Worm (Caenorhabditis elegans) whole organism, L2 larva: ENCODE measurements around the gene aqp-11.
A peak's percentile ranks its signal among the peaks of the same experiment; 100 is the strongest.

Experiments used
- C34F6.9 ChIP-seq: fragments of 150-350 bp; optimal IDR thresholded peaks from 2 replicates; lab custom pipeline; 2014; ENCODE audit warnings: missing biosample characterization, missing genetic modification characterization
- F13H6.1 ChIP-seq: sonication (generic microtip); optimal IDR thresholded peaks from 2 replicates; lab custom pipeline; 2016; ENCODE audit warnings: missing genetic modification characterization, missing compliant biosample characterization
- R02D3.7 ChIP-seq: fragments of 150-350 bp; optimal IDR thresholded peaks from 2 replicates; lab custom pipeline; 2014; ENCODE audit warnings: missing biosample characterization, missing genetic modification characterization
- ZK546.5 ChIP-seq: sonication (generic microtip); optimal IDR thresholded peaks from 2 replicates; lab custom pipeline; 2017; ENCODE audit warnings: missing biosample characterization, missing genetic modification characterization
- alr-1 ChIP-seq: fragments of 150-350 bp; optimal IDR thresholded peaks from 2 replicates; lab custom pipeline; 2014; ENCODE audit warnings: missing biosample characterization, missing genetic modification characterization
- aly-2 ChIP-seq: fragments of 150-350 bp; optimal IDR thresholded peaks from 2 replicates; lab custom pipeline; 2014; ENCODE audit warnings: missing biosample characterization, missing genetic modification characterization
- ama-1 ChIP-seq: fragments of 150-350 bp; optimal IDR thresholded peaks from 2 replicates; lab custom pipeline; 2018; ENCODE audit warnings: inconsistent platforms
- blmp-1 ChIP-seq: sonication (generic microtip); optimal IDR thresholded peaks from 2 replicates; lab custom pipeline; 2017; ENCODE audit warnings: missing genetic modification characterization, mild to moderate bottlenecking, missing compliant biosample characterization, antibody characterized with exemption, moderate library complexity; ENCODE audit not compliant: insufficient read depth
- ceh-16 ChIP-seq: fragments of 150-350 bp; optimal IDR thresholded peaks from 2 replicates; lab custom pipeline; 2014; ENCODE audit warnings: missing biosample characterization, missing genetic modification characterization
- crh-2 ChIP-seq: sonication (generic microtip); optimal IDR thresholded peaks from 2 replicates; lab custom pipeline; 2017; ENCODE audit warnings: missing biosample characterization, missing genetic modification characterization
- dmd-4 ChIP-seq: sonication (generic microtip); optimal IDR thresholded peaks from 2 replicates; lab custom pipeline; 2017; ENCODE audit warnings: missing biosample characterization, missing genetic modification characterization
- elt-1 ChIP-seq: fragments of 150-350 bp; optimal IDR thresholded peaks from 2 replicates; lab custom pipeline; 2014; ENCODE audit warnings: missing biosample characterization, missing genetic modification characterization
- elt-3 ChIP-seq: sonication (generic microtip); optimal IDR thresholded peaks from 2 replicates; lab custom pipeline; 2017; ENCODE audit warnings: missing biosample characterization, missing genetic modification characterization
- fos-1 ChIP-seq: fragments of 150-350 bp; optimal IDR thresholded peaks from 2 replicates; lab custom pipeline; 2014; ENCODE audit warnings: missing biosample characterization, missing genetic modification characterization
- lin-11 ChIP-seq: fragments of 150-350 bp; sonication (generic microtip); optimal IDR thresholded peaks from 2 replicates; lab custom pipeline; 2014; ENCODE audit warnings: missing biosample characterization, missing genetic modification characterization, inconsistent platforms, mixed read lengths
- lin-13 ChIP-seq: fragments of 150-350 bp; optimal IDR thresholded peaks from 2 replicates; lab custom pipeline; 2014; ENCODE audit warnings: missing biosample characterization, missing genetic modification reagents, missing genetic modification characterization
- lsy-2 ChIP-seq, 2 experiments: fragments of 150-350 bp in 1 of 2; sonication (generic microtip) in 1 of 2; optimal IDR thresholded peaks; 2 replicates each; lab custom pipeline; 2014 to 2017; ENCODE audit warnings: missing biosample characterization in 2 of 2, missing genetic modification characterization in 2 of 2
- mab-5 ChIP-seq: fragments of 150-350 bp; optimal IDR thresholded peaks from 2 replicates; lab custom pipeline; 2014; ENCODE audit warnings: missing biosample characterization, missing genetic modification characterization
- mbf-1 ChIP-seq: sonication (generic microtip); optimal IDR thresholded peaks from 2 replicates; lab custom pipeline; 2017; ENCODE audit warnings: missing biosample characterization, missing genetic modification characterization
- nhr-11 ChIP-seq: fragments of 150-350 bp; optimal IDR thresholded peaks from 2 replicates; lab custom pipeline; 2014; ENCODE audit warnings: missing biosample characterization, missing genetic modification characterization
- nhr-129 ChIP-seq: fragments of 150-350 bp; optimal IDR thresholded peaks from 2 replicates; lab custom pipeline; 2014; ENCODE audit warnings: missing biosample characterization, missing genetic modification characterization
- nhr-21 ChIP-seq: fragments of 150-350 bp; optimal IDR thresholded peaks from 2 replicates; lab custom pipeline; 2014; ENCODE audit warnings: missing biosample characterization, missing genetic modification characterization
- nhr-237 ChIP-seq: fragments of 150-350 bp; optimal IDR thresholded peaks from 2 replicates; lab custom pipeline; 2014; ENCODE audit warnings: missing biosample characterization, missing genetic modification characterization
- nhr-6 ChIP-seq: fragments of 150-350 bp; optimal IDR thresholded peaks from 2 replicates; lab custom pipeline; 2014; ENCODE audit warnings: missing biosample characterization, missing genetic modification characterization
- nhr-77 ChIP-seq: fragments of 150-350 bp; optimal IDR thresholded peaks from 2 replicates; lab custom pipeline; 2014; ENCODE audit warnings: missing biosample characterization, missing genetic modification characterization
- peb-1 ChIP-seq: fragments of 150-350 bp; optimal IDR thresholded peaks from 2 replicates; lab custom pipeline; 2014; ENCODE audit warnings: missing biosample characterization, missing genetic modification characterization
- sem-4 ChIP-seq: fragments of 150-350 bp; optimal IDR thresholded peaks from 2 replicates; lab custom pipeline; 2014; ENCODE audit warnings: missing biosample characterization, missing genetic modification reagents, missing genetic modification characterization
- sma-3 ChIP-seq: sonication (generic microtip); optimal IDR thresholded peaks from 2 replicates; lab custom pipeline; 2016; ENCODE audit warnings: missing genetic modification reagents, missing genetic modification characterization, missing compliant biosample characterization
- sma-9 ChIP-seq, 2 experiments: fragments of 150-350 bp in 1 of 2; sonication (generic microtip) in 1 of 2; optimal IDR thresholded peaks; 2 replicates each; lab custom pipeline; 2014 to 2016; ENCODE audit warnings: missing genetic modification characterization in 2 of 2, mild to moderate bottlenecking in 1 of 2, missing biosample characterization in 1 of 2, missing compliant biosample characterization in 1 of 2, missing genetic modification reagents in 1 of 2, moderate library complexity in 1 of 2
- snpc-4 ChIP-seq: fragments of 150-350 bp; optimal IDR thresholded peaks from 2 replicates; lab custom pipeline; 2014; ENCODE audit warnings: missing biosample characterization, missing genetic modification characterization
- unc-39 ChIP-seq: fragments of 150-350 bp; optimal IDR thresholded peaks from 2 replicates; lab custom pipeline; 2014; ENCODE audit warnings: missing biosample characterization, missing genetic modification characterization
- unc-62 ChIP-seq: fragments of 150-350 bp; optimal IDR thresholded peaks from 2 replicates; lab custom pipeline; 2014; ENCODE audit warnings: missing biosample characterization, missing genetic modification reagents, missing genetic modification characterization
- ztf-11 ChIP-seq: sonication (generic microtip); optimal IDR thresholded peaks from 2 replicates; lab custom pipeline; 2017; ENCODE audit warnings: missing biosample characterization, missing genetic modification characterization

The aqp-11 gene

DNA sequence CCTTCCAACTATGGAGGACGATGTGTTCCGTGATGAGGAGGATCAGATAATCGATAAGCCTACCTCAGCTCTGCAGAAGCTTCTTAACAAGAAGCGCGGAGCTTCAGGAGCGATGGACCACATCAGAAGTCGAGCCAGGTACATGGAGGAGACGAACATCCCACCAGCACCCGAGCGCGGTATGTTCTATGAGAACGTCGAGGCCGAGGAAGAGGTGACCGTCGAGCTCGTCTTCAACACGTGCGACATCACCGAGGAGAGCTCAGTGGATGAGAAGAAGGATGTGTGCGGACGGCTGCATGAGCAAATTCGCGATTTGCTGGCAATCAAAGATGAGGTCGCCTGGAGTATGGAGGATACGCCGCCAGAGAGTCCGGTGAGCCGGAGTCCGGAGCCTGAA, 21.1 kb upstream of the aqp-11 start:
- TF ChIP-seq ama-1 (lab: Kevin White, UChicago) (no peak), mab-5 (tag; lab: Kevin White, UChicago) (no peak), nhr-11 (tag; lab: Kevin White, UChicago) (no peak), nhr-77 (no peak), blmp-1 (tag; lab: Kevin White, UChicago) (no peak), snpc-4 (tag; lab: Kevin White, UChicago) (no peak), dmd-4 (tag; lab: Kevin White, UChicago) (no peak), ZK546.5 (no peak), elt-3 (no peak)
- TF ChIP-seq, all 48 proteins: peak for 0

DNA sequence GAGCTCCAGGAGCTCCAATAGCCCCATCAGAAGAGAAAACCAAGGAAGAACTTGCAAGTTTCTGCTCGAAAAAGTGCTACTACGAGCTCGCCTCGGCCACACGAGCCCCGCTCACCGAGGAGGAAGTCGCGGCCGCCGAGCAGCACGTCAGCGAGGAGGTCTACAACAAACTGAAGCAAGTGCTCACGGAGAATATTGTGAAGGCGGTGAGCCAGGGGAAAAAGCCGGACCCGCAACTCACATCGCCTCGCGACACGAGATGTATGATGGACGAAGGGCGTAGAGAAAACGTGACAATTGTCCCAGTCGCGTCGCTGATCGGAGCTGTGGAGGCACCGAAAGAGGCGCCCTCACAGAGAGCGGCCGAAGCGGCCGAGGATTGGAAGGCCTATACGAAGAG, 20.4 kb upstream of the aqp-11 start:
- TF ChIP-seq C34F6.9 (tag; lab: Kevin White, UChicago) (no peak), crh-2 (no peak), nhr-11 (tag; lab: Kevin White, UChicago) (no peak), sma-9 (GFP tag; optimal IDR thresholded peaks at IDR 0.05; lab: Kevin White, UChicago) (no peak), sma-9 (tag; optimal IDR thresholded peaks at IDR 0.05; lab: Kevin White, UChicago) (no peak), elt-1 (tag; lab: Kevin White, UChicago) (no peak), mbf-1 (tag; lab: Kevin White, UChicago) (no peak), alr-1 (tag; lab: Kevin White, UChicago) (no peak), ztf-11 (tag; lab: Kevin White, UChicago) (no peak), F13H6.1 (no peak)
- TF ChIP-seq, all 48 proteins: peak for 0

DNA sequence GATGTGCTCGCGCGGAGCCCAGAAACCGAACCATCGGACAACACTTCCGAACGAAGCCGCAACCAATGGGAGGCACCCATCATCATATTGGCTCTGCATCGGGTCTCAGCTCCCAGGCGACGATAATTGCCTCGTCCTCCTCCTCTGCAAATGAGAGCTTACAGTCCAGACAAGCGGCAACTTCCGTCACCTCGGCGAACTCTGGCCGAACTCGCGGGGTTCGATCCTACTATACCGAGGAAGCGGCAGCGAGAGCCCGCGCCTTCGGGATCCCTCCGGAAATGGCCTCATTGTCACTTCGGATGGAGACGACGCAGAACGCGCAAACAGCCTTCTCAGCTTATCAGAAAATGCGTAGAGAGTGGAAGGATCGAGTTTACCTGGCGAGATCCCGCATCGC, 18.1 kb upstream of the aqp-11 start:
- TF ChIP-seq elt-3 (no peak), lsy-2 (tag; optimal IDR thresholded peaks at IDR 0.05; lab: Kevin White, UChicago) (no peak), dmd-4 (tag; lab: Kevin White, UChicago) (no peak), C34F6.9 (tag; lab: Kevin White, UChicago) (no peak), R02D3.7 (tag; lab: Kevin White, UChicago) (no peak), alr-1 (tag; lab: Kevin White, UChicago) (no peak), unc-39 (tag; lab: Kevin White, UChicago) (no peak)

DNA sequence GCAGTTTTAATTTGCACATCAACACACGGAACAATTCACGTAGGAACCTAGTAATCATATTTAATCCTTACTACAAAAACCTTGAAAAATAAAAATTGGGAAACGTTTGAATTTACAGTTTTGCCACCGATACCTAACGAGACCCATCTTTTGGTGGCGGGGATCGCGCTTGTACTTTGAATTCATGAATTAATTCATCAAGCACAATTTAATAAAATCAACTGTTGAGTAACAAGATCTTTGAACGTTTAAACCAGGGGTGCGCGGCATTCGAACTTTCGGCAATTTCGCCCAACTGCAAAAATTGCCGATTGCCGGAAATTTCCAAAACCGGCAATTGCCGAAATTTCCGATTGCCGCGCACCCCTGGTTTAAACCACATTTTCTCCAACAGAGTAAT, 16.4 kb upstream of the aqp-11 start:
- TF ChIP-seq nhr-237 (tag; lab: Kevin White, UChicago) = no peak
- TF ChIP-seq lin-11 (tag; lab: Kevin White, UChicago) = no peak
- no peak for TF ChIP-seq mab-5 (tag; lab: Kevin White, UChicago)
- TF ChIP-seq nhr-6 (tag; lab: Kevin White, UChicago) = no peak
- no peak for TF ChIP-seq elt-3
- TF ChIP-seq sem-4 = no peak
- TF ChIP-seq snpc-4 (tag; lab: Kevin White, UChicago) = no peak
- no peak for TF ChIP-seq aly-2
- TF ChIP-seq ama-1 (lab: Kevin White, UChicago) = no peak
- no peak for TF ChIP-seq fos-1

DNA sequence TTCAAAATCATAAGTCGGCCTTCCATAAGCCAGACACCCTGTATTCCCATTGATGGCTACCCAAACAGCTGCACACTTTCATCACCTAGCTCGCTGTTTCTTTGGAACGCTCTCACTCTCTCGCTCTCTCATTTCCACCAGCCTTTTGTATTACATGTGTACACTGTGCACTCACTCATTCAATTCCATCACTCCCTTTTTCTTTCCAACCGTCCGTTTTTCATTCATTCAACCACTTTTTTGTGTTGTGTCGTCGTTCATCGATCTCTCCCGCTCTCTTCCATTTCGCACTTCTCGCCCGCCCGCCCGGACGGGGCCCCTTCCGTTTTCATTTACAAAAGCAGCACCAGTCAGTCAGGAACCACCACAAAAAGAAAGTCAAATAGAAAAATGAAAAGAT, 15.1 kb upstream of the aqp-11 start:
- TF ChIP-seq fos-1 (peak; percentile 76), C34F6.9 (tag; lab: Kevin White, UChicago) (no peak), nhr-129 (peak; percentile 24), nhr-21 (tag; lab: Kevin White, UChicago) (no peak)
- TF ChIP-seq, all 48 proteins: peak for 2

DNA sequence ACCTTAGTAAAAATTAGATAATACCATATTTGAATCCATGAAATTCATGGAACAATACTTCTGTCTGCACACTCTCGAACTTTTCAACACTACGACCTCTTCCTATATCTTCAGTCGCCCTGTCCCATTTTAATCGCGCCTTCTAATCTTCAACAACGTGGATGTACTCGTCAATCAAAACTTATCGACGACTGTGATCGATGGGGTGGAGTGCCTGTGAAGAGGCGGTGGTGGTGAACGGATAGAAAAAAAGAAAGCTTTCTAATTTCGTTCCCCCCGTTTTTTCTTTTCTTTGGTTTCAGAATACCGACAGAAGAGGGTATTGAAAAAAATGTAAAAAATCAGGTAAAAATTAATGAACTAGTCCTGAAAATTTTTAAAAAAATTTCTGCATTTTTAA, 14.1 kb upstream of the aqp-11 start:
- TF ChIP-seq alr-1 (tag; lab: Kevin White, UChicago) = no peak
- peak; percentile 4 for TF ChIP-seq elt-1 (tag; lab: Kevin White, UChicago)
- TF ChIP-seq ceh-16 (tag; lab: Kevin White, UChicago) = peak; percentile 27

DNA sequence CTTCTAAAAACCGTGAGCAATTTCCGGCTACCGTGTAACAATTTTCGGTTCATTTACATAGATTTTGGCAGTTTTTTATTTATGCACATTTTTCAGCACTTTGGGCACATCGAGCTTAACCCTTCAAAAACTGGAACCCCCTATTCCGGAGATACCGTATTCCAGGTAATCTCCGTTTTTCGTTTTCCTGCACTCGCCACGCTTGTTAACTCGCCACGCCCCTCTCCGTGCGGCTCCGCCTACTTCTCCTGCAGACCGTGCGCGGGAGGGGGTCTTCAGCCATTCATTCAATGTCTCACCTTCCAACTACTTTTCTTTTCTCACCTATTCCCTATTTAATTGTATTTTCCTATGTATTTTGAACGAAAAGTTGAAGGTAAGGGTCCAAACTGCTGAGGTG, 13.0 kb upstream of the aqp-11 start:
- TF ChIP-seq alr-1 (tag; lab: Kevin White, UChicago) = no peak
- TF ChIP-seq nhr-6 (tag; lab: Kevin White, UChicago) = no peak
- TF ChIP-seq sma-3 (GFP tag; lab: Kevin White, UChicago) = no peak
- TF ChIP-seq unc-62 (GFP tag; lab: Kevin White, UChicago) = no peak
- TF ChIP-seq peb-1 (tag; lab: Kevin White, UChicago) = no peak
- no peak for TF ChIP-seq R02D3.7 (tag; lab: Kevin White, UChicago)
- TF ChIP-seq nhr-11 (tag; lab: Kevin White, UChicago) = no peak
- no peak for TF ChIP-seq lin-13 (GFP tag; lab: Kevin White, UChicago)
